Worm (Caenorhabditis elegans): Measurements from ENCODE around the gene ZK512.1.
A peak's percentile ranks its signal among the peaks of the same experiment; 100 is the strongest.

Gene ZK512.1

DNA sequence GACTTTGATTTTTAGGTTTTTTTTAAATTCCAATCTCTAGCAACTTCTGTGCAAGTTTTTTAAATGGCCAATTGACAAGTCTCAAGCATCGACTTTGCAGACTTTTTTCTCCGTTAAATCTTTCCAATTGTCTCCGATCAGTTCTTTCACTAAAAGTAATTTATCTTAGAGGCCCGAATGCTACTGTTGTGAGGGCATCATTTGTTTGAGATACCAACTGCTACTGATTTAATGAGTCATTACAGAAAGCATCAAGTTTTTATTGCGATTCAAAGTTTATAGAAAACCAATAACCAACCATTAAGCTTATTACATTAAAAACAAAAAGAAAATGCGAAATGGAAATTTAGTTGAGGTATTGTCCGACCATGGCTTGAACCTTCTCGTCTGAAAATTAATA is 34.6 kb upstream of the ZK512.1 start:
- TF ChIP-seq drap-1 (GFP tag; optimal IDR thresholded peaks at IDR 0.05) (no peak), mls-2 (tag; optimal IDR thresholded peaks at IDR 0.05) (peak; percentile 2)

DNA sequence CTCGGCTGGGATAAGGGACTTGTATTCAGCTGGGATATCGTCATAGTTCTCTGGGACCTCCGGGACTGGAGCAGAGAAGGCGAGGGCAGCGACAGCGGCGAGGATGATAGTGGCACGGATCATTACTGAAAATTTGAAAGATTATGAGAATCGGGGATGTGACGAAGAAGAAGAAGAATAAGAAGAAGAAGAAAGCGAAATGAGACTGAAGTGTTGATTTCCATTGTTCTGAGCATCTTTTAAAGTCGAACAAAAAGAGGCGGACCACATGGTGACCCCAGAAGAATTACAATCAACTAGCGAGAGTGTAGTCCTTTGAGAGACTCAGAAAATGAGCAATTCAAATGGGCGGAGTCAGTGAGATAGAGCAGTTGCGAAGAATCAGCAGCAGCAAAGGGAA is 33.7 kb upstream of the ZK512.1 start, which contains the start of gene far-1:
TSS of gene far-1 (minus strand) at position 125 of the 400 bp plus-strand sequence.
- TF ChIP-seq M03D4.4 (tag; optimal IDR thresholded peaks at IDR 0.05) (peak; percentile 8), hlh-1 (tag; optimal IDR thresholded peaks at IDR 0.05) (peak; percentile 57), unc-120 (tag; optimal IDR thresholded peaks at IDR 0.05; ENCODE audit: poor library complexity, severe bottlenecking) (peak; percentile 63), unc-62 (GFP tag; optimal IDR thresholded peaks at IDR 0.05) (peak; percentile 58), lin-13 (tag; optimal IDR thresholded peaks at IDR 0.05) (no peak)

DNA sequence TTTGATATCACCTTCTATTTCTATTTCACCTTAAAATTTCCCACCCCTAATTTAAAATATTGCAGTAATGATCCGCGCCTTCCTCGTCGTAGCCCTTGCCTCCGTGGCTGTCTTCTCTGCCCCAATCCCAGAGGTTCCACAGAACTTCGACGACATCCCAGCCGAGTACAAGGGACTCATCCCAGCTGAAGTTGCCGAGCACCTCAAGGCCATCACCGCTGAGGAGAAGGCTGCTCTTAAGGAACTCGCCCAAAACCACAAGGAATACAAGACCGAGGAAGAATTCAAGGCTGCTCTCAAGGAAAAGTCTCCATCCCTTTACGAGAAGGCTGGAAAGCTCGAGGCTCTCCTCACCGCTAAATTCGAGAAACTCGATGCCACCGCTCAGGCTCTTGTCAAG is 33.0 kb upstream of the ZK512.1 start, which contains the start of gene far-2:
TSS of gene far-2 (plus strand) at position 66 of the 400 bp plus-strand sequence.
- TF ChIP-seq sem-2 (GFP tag; optimal IDR thresholded peaks at IDR 0.05) (no peak), mls-2 (tag; optimal IDR thresholded peaks at IDR 0.05) (no peak), lin-32 (GFP tag; optimal IDR thresholded peaks at IDR 0.05) (no peak), blmp-1 (tag; optimal IDR thresholded peaks at IDR 0.05) (no peak), lsy-2 (tag; optimal IDR thresholded peaks at IDR 0.05) (no peak), ham-2 (GFP tag; optimal IDR thresholded peaks at IDR 0.05) (no peak), mab-5 (tag; optimal IDR thresholded peaks at IDR 0.05) (no peak), nhr-237 (tag; optimal IDR thresholded peaks at IDR 0.05) (no peak), lin-13 (tag; optimal IDR thresholded peaks at IDR 0.05) (no peak), ceh-83 (GFP tag; optimal IDR thresholded peaks at IDR 0.05) (no peak), unc-62 (GFP tag; optimal IDR thresholded peaks at IDR 0.05) (no peak), unc-120 (tag; optimal IDR thresholded peaks at IDR 0.05; ENCODE audit: poor library complexity, severe bottlenecking) (no peak), ceh-43 (GFP tag; optimal IDR thresholded peaks at IDR 0.05) (no peak), M03D4.4 (tag; optimal IDR thresholded peaks at IDR 0.05) (no peak), ces-1 (GFP tag; optimal IDR thresholded peaks at IDR 0.05) (no peak)

DNA sequence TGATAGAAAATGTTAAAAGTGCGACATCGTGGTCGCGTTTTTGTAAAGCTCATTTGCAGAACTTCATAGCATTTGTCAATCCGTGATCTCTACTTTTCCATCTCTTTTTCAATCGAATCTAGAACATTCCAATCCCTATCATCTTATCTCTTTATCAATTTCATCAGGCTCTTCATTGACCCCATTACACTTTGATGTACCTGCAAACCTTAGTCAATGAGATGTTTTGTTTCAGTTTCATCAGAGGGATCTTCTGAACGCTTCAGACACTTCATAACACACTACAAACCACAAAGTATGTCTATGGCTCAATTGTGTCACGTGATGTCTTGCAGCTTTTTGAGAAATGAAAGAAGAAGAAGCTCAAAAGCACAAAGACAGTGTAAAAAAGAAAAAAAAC is 31.6 kb upstream of the ZK512.1 start:
- TF ChIP-seq ceh-43 (GFP tag; optimal IDR thresholded peaks at IDR 0.05) (no peak), ztf-11 (tag; optimal IDR thresholded peaks at IDR 0.05) (no peak), unc-120 (tag; optimal IDR thresholded peaks at IDR 0.05; ENCODE audit: poor library complexity, severe bottlenecking) (peak; percentile 55), elt-3 (tag; optimal IDR thresholded peaks at IDR 0.05) (no peak), unc-62 (GFP tag; optimal IDR thresholded peaks at IDR 0.05) (peak; percentile 54)

DNA sequence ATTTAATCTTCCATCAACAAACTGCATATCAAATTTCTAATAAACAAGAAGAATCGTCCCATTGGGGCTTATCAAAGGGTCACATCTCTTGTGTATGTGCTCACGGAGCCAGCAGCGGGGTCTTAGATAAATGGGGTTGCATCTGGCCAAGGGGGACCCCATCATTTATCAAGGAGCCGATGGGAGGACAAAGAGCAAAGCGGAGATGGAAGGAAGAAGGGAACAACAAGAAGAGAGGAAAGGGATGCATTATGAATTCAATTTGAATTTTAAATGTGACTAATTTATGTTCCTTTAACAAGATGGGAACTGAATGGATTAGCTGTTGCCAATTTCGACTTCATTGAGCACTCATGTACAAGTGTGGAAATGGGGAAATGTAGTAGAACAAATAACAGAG is 30.4 kb upstream of the ZK512.1 start:
- TF ChIP-seq ces-1 (GFP tag; optimal IDR thresholded peaks at IDR 0.05) (peak; percentile 98), unc-62 (GFP tag; optimal IDR thresholded peaks at IDR 0.05) (peak; percentile 11), bed-3 (GFP tag; optimal IDR thresholded peaks at IDR 0.05) (no peak), mep-1 (tag; optimal IDR thresholded peaks at IDR 0.05) (no peak), elt-1 (tag; optimal IDR thresholded peaks at IDR 0.05; ENCODE audit: borderline replicate concordance, insufficient read depth) (no peak), flh-1 (GFP tag; optimal IDR thresholded peaks at IDR 0.05) (no peak), pha-4 (tag; optimal IDR thresholded peaks at IDR 0.05) (no peak), ceh-43 (GFP tag; optimal IDR thresholded peaks at IDR 0.05) (no peak), unc-39 (tag; optimal IDR thresholded peaks at IDR 0.05) (no peak), ham-2 (GFP tag; optimal IDR thresholded peaks at IDR 0.05) (no peak), elt-3 (tag; optimal IDR thresholded peaks at IDR 0.05) (no peak), lsy-2 (tag; optimal IDR thresholded peaks at IDR 0.05) (no peak), lin-32 (GFP tag; optimal IDR thresholded peaks at IDR 0.05) (no peak), unc-120 (tag; optimal IDR thresholded peaks at IDR 0.05; ENCODE audit: poor library complexity, severe bottlenecking) (peak; percentile 65), mls-2 (tag; optimal IDR thresholded peaks at IDR 0.05) (peak; percentile 26), mab-5 (tag; optimal IDR thresholded peaks at IDR 0.05) (peak; percentile 75), nhr-28 (tag; optimal IDR thresholded peaks at IDR 0.05) (no peak), sptf-1 (tag; optimal IDR thresholded peaks at IDR 0.05) (no peak), zip-8 (tag; optimal IDR thresholded peaks at IDR 0.05) (no peak)

DNA sequence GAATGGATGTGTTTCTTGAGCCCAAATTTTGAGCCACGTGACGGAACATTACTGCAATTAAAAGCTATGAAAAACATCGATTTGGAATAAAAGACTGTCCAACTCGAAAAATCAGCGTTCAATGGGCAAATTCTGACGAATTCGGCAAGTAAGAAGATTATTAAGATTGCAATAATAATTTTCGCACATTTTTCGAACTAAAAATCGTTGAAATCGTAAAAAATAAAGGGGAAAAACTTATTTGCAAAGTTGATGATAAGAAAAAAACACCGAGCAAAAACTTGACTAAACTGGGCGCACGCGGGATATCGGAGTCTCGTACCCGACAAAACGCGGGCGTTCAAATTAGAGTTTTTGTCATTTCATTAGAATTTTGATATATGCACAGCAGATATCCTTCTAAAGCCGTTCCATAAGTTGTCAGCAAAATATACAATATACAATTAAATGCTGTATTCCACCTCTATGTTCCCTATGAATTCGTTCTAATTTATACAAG is 25.4 kb upstream of the ZK512.1 start, which contains the start of the genes mccc-2 and mrpl-44:
TSS of gene mccc-2 (minus strand) at position 51 of the 499 bp plus-strand sequence.
TSS of gene mrpl-44 (minus strand) at position 51 of the 499 bp plus-strand sequence.
- no peak for TF ChIP-seq unc-120 (tag; optimal IDR thresholded peaks at IDR 0.05; ENCODE audit: poor library complexity, severe bottlenecking)
- no peak for TF ChIP-seq mab-5 (tag; optimal IDR thresholded peaks at IDR 0.05)
- no peak for TF ChIP-seq hlh-1 (tag; optimal IDR thresholded peaks at IDR 0.05)
- TF ChIP-seq ham-2 (GFP tag; optimal IDR thresholded peaks at IDR 0.05) = no peak
- TF ChIP-seq pha-4 (tag; optimal IDR thresholded peaks at IDR 0.05) = no peak
- TF ChIP-seq unc-62 (GFP tag; optimal IDR thresholded peaks at IDR 0.05) = no peak
- TF ChIP-seq zip-8 (tag; optimal IDR thresholded peaks at IDR 0.05) = no peak
- no peak for TF ChIP-seq bed-3 (GFP tag; optimal IDR thresholded peaks at IDR 0.05)
- no peak for TF ChIP-seq lsy-2 (tag; optimal IDR thresholded peaks at IDR 0.05)
- TF ChIP-seq tbx-8 (GFP tag; optimal IDR thresholded peaks at IDR 0.05) = no peak
